Fruit fly (Drosophila melanogaster): ENCODE data around the gene CG10512.
A peak's percentile ranks its signal among the peaks of the same experiment; 100 is the strongest.

The CG10512 gene

DNA sequence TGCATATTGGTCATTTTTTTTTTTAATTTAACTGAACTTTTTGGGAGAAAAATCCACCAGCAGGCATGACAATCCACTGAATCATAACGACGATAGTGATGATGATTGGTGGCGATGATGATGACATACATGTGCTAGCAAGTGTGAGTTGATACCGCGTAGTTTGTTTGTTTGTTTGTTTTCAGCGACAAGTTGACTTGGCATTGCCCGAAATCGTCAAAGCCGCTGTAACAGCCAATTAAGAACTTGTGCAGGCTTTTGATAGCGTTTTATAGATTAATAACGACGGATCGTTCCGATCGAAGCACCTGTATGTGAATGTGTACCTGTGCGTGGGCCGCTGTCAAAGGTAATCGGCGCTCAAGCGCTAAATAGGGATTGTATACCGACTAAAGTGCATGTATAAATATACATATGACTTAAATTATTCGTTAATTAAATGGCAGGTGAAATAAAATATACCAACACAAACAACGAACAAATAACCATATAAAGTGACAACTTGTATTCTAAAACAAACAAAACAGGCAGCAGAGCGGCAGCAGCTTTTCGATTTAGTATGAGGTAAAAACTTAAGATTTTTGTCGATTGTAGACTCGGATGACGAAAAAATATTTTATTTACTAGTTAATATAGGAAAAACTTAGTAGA lies 1.3 kb upstream of the CG10512 start:
- TF ChIP-seq CG8478 (optimal IDR thresholded peaks at IDR 0.05) (no peak), CTCF (optimal IDR thresholded peaks at IDR 0.05) (no peak)

DNA sequence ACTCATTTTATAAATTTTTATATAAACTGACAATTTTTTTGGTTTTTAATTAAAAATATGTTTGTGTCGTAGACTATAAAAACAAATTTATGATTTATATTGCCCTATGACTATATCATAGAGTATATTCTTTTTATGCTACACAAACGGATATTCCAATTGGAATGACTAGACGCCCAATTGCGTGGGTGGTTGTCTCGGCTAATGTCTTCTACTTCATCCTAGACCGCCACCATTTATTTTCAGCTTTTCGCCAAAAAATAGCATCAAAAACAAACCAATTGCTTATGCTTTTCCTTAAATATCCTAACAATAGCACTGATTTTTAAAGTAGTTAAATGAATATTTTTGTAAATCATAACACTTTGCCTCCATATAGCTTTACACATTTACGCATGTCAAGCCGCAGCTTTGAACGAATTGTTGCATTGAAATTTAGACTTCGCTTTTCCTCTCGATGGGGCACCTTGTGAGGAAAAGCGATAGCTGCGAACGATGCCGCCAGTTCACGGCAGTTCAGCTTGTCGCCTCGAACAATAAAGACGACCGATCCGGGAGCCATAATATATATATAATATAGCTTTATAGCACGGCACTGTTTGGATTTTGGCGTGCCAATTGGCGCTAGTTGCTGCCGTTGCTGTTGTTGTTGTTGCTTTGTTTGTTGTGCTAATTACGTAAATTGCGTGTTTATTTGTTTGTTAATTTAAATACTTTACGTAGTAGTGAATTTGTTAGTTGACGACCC lies 517 bp upstream of the CG10512 start:
- TF ChIP-seq CTCF (optimal IDR thresholded peaks at IDR 0.05) (peak in 1 of 2 experiments; percentile 24), CG8478 (optimal IDR thresholded peaks at IDR 0.05) (no peak)

- TF ChIP-seq CG8478 (optimal IDR thresholded peaks at IDR 0.05) (no peak), CTCF (optimal IDR thresholded peaks at IDR 0.05) (no peak)
These were observed 2.1 kb downstream of the CG10512 start for dm6 chr3L:21204581-21205495.

DNA sequence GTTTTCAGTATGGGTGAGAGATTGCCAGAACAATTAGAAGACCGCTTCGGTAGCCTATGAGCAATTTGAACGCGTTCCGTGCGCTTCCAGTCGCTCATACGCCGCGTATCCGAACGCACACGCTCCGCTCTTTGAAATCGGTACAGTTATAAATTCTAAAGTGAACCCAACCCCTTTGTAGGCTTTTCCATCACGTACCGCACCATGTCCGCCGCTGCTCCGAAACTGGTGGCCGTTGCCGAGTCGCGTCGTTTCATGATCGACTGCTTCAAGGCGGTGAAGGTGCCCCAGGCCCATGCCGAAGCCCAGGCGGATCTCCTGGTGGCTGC lies 2.7 kb downstream of the CG10512 start:
- TF ChIP-seq CG8478 (optimal IDR thresholded peaks at IDR 0.05) (no peak), CTCF (optimal IDR thresholded peaks at IDR 0.05) (no peak)

DNA sequence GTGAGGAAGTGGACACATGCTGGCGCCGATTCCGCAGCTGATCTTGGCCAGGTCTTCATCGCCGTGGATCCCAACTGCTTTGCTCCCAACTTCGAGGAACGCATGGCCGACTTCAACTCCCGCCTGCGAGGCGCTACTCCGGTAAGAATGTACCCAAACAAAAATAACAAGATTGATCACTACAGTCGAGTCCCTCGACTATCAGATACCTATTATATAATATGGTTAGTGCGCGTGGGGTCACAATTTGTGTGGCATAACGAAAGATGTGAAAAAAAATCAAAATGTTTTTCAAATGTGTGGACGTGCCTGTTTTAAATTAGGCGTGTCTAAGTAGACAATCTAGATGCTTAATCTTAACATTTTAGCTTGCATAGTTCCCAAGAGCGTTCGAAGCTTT lies 3.8 kb downstream of the CG10512 start:
- no peak for TF ChIP-seq CG8478 (optimal IDR thresholded peaks at IDR 0.05)
- TF ChIP-seq CTCF (optimal IDR thresholded peaks at IDR 0.05) = no peak

- no peak for TF ChIP-seq CG8478 (optimal IDR thresholded peaks at IDR 0.05)
- no peak for TF ChIP-seq CTCF (optimal IDR thresholded peaks at IDR 0.05)
These were observed 7.3 kb downstream of the CG10512 start, which contains the start of the genes CG10510 and CG10508 for dm6 chr3L:21209921-21210532. TSS of gene CG10510 (minus strand) at chr3L:21210084. TSS of gene CG10508 (plus strand) at chr3L:21210215.

- TF ChIP-seq CTCF (optimal IDR thresholded peaks at IDR 0.05) (peak in 1 of 2 experiments; percentile 4), CG8478 (optimal IDR thresholded peaks at IDR 0.05) (no peak)
These were observed 14.1 kb downstream of the CG10512 start, which contains the start of the genes Trmt112 and Ilk for dm6 chr3L:21216697-21217291. TSS of gene Trmt112 (minus strand) at chr3L:21216839. TSS of gene Ilk (plus strand) at chr3L:21216901.

DNA sequence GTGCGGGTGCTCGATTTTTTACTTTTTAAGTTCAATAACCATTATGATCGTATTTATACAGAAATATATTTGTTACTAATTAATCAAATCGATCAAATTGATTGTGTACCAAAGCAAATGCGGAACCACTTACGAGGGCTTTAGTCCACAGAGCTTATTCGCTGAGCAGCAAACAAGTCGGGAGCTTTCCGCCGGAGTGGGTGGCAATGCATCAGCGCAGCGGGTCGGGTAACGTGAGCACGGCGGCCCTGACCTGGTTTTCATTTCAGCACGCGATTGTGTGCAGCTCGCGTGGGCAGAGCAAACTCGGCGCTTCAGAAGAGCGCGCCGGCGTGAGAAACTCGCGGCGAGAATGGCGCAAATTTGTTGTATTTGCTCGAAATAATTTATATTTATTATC lies 16.4 kb downstream of the CG10512 start:
- no peak for TF ChIP-seq CTCF (optimal IDR thresholded peaks at IDR 0.05)
- no peak for TF ChIP-seq CG8478 (optimal IDR thresholded peaks at IDR 0.05)

DNA sequence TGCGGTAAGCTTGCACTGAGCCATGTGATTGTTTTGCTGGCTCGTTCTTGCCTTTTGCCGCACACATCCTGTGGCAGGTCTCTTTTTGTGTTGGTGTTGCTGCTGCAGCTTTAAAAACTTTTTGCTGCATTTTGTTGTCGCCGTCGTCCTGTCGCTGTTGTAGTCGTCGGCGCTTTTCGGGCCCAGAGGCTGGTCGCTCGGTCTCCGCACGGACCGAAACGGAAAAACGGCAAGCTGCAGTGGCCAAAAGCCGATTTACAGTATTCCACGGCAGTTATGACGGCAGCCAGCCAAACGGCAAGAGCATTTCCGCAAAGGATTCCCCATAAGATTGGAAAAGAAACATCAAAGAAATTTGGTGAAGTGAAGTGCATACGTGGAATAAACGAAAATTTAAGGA lies 17.4 kb downstream of the CG10512 start, which contains the start of gene CG43219:
Gene CG43219 (plus strand): TSS at position 301 of the 400 bp plus-strand sequence.
- no peak for TF ChIP-seq CTCF (optimal IDR thresholded peaks at IDR 0.05)
- TF ChIP-seq CG8478 (optimal IDR thresholded peaks at IDR 0.05) = no peak

dm6 chr3L:21223268-21223667 lies 20.5 kb downstream of the CG10512 start:
- TF ChIP-seq CG8478 (optimal IDR thresholded peaks at IDR 0.05) (no peak), CTCF (optimal IDR thresholded peaks at IDR 0.05) (no peak)

- TF ChIP-seq CG8478 (optimal IDR thresholded peaks at IDR 0.05) = no peak
- TF ChIP-seq CTCF (optimal IDR thresholded peaks at IDR 0.05) = no peak
These were observed 21.6 kb downstream of the CG10512 start for dm6 chr3L:21224274-21224673.

DNA sequence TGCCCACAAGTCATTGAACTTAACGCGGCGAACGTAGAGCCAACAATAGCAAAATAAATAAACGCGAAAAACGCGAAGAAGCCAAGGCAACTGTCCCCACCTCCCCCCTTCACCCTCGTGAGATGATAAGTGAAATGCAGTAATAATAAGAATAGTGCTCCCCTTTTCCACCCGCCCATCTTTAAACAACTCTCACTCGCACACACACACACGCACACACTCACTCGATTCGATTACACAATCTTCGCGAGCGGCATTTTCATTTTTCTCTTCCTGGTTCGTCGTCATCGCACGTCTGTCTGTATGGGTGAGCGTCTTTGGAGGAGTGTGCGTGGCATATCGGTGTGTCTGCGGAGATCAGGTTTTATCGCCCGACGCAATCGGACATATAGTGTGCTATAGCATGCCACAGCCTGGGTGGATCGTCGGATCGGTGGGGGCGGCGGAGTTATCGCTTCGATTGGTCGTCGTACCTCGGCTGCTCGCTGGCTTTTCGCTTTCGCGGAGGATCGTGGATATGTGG lies 22.0 kb downstream of the CG10512 start:
- TF ChIP-seq CG8478 (optimal IDR thresholded peaks at IDR 0.05) (no peak), CTCF (optimal IDR thresholded peaks at IDR 0.05) (no peak)

DNA sequence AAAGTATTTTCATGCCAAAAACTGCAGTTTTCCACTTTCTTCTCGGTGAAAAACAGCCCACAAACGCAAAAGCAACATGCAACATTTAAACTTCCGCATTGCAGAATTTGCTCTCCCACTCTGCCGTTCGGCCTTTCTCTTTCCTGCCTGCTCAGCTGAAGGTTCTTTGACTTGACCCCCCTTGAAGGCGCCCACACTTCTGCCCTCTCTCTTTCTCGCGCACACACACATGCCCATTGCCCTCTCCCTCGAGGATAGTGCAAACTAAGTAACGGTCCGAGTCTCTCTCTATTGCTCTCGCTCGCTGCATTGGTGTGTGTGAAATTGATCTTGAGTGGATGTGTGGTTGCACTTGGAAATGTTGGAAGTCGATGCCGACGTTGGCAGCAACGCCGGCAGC lies 22.9 kb downstream of the CG10512 start:
- TF ChIP-seq CG8478 (optimal IDR thresholded peaks at IDR 0.05) (no peak), CTCF (optimal IDR thresholded peaks at IDR 0.05) (no peak)

DNA sequence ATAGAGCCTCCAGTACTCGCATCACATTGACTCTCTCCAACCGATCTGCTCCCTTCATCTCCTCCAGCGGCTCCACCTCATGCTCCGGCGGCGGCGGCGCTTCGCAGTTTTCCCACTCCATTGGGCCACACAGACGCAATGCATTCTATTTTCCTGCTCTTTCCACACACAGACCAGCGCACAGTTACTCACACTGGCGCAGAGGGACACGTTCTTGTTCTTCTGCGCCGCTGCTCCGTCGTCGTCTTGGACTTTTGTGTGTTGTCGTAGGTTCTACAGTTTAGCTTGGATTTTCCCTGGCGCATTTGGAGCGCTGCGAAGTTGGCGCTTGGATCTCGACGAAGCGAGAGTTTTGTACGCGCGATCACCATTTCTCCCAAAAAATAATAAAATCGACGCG lies 23.6 kb downstream of the CG10512 start, which contains the start of gene Eip78C:
Gene Eip78C (plus strand): TSS at position 301 of the 400 bp plus-strand sequence.
- TF ChIP-seq CG8478 (optimal IDR thresholded peaks at IDR 0.05) (no peak), CTCF (optimal IDR thresholded peaks at IDR 0.05) (no peak)

Measured in S2 (cell line).